Worm (Caenorhabditis elegans): ENCODE measurements around the gene T25B6.3.

ce11 chrX:9027304-9027703 lies at the start of gene T25B6.3:
- TF ChIP-seq nhr-11 (tag; optimal IDR thresholded peaks at IDR 0.05), result no peak
- no peak for TF ChIP-seq F37D6.2 (tag; optimal IDR thresholded peaks at IDR 0.05)
- TF ChIP-seq nhr-25 (tag; optimal IDR thresholded peaks at IDR 0.05; ENCODE audit: borderline replicate concordance, insufficient read depth), result no peak
- TF ChIP-seq skn-1 (tag; optimal IDR thresholded peaks at IDR 0.05), result no peak
- no peak for TF ChIP-seq F49E8.2 (tag; optimal IDR thresholded peaks at IDR 0.05; ENCODE audit: borderline replicate concordance)
- no peak for TF ChIP-seq dmd-6 (GFP tag; IDR thresholded peaks at IDR 0.05)
- TF ChIP-seq fkh-10 (GFP tag; optimal IDR thresholded peaks at IDR 0.05), result no peak
- TF ChIP-seq lsy-2 (tag; optimal IDR thresholded peaks at IDR 0.05), result no peak
- TF ChIP-seq ZK546.5 (tag; optimal IDR thresholded peaks at IDR 0.05), result no peak
- no peak for TF ChIP-seq lin-15B (tag; optimal IDR thresholded peaks at IDR 0.05)
- TF ChIP-seq egl-27 (tag; optimal IDR thresholded peaks at IDR 0.05), result no peak
- no peak for TF ChIP-seq ctbp-1 (GFP tag; IDR thresholded peaks at IDR 0.05)
- no peak for TF ChIP-seq lin-39 (tag; optimal IDR thresholded peaks at IDR 0.05)
